Fruit fly (Drosophila melanogaster): ENCODE data around the gene Myb.
A peak's percentile ranks its signal among the peaks of the same experiment; 100 is the strongest.

Gene Myb

dm6 chrX:15844139-15844538 is 13.5 kb downstream of the Myb start, which contains the start of the genes ArgRS and CG8578 (continued):
- TF ChIP-seq bcd (GFP tag; optimal IDR thresholded peaks at IDR 0.05) (no peak), Side (GFP tag; optimal IDR thresholded peaks at IDR 0.05) (peak; percentile 80), org-1 (GFP tag; optimal IDR thresholded peaks at IDR 0.05) (no peak), TFAM (GFP tag; optimal IDR thresholded peaks at IDR 0.05) (no peak), CG10979 (tag; optimal IDR thresholded peaks at IDR 0.05) (peak; percentile 21), CG9932 (GFP tag; IDR thresholded peaks at IDR 0.05) (no peak), CG16779 (GFP tag; IDR thresholded peaks at IDR 0.05) (no peak), CG2199 (GFP tag; IDR thresholded peaks at IDR 0.05) (no peak), sug (tag; optimal IDR thresholded peaks at IDR 0.05) (peak; percentile 73), CTCF (GFP tag; optimal IDR thresholded peaks at IDR 0.05) (peak; percentile 39), NfI (GFP tag; optimal IDR thresholded peaks at IDR 0.05) (no peak), fd96Cb (tag; optimal IDR thresholded peaks at IDR 0.05) (peak; percentile 12), CG17359 (tag; optimal IDR thresholded peaks at IDR 0.05) (no peak), br (optimal IDR thresholded peaks at IDR 0.05) (no peak), Sry-δ (GFP tag; optimal IDR thresholded peaks at IDR 0.05) (peak; percentile 94), Doc2 (GFP tag; IDR thresholded peaks at IDR 0.05) (no peak), ac (GFP tag; optimal IDR thresholded peaks at IDR 0.05) (no peak), CG4404 (GFP tag; IDR thresholded peaks at IDR 0.05) (peak; percentile 67), D19A (tag; optimal IDR thresholded peaks at IDR 0.05) (no peak), CG11456 (GFP tag; IDR thresholded peaks at IDR 0.05) (no peak), Dip2 (GFP tag; IDR thresholded peaks at IDR 0.05) (no peak), lab (GFP tag; optimal IDR thresholded peaks at IDR 0.05) (no peak), CG4282 (GFP tag; optimal IDR thresholded peaks at IDR 0.05) (no peak), chn (GFP tag; optimal IDR thresholded peaks at IDR 0.05) (peak; percentile 56), CG9609 (GFP tag; optimal IDR thresholded peaks at IDR 0.05) (peak; percentile 6), CG10209 (GFP tag; optimal IDR thresholded peaks at IDR 0.05) (peak; percentile 25), Nf-YB (GFP tag; optimal IDR thresholded peaks at IDR 0.05) (no peak), dysf (GFP tag; IDR thresholded peaks at IDR 0.05) (peak; percentile 84; the same call in 1 of the 3 replicates), BEAF-32 (GFP tag; optimal IDR thresholded peaks at IDR 0.05) (peak; percentile 93), CG1529 (GFP tag; optimal IDR thresholded peaks at IDR 0.05) (no peak), CG17912 (GFP tag; optimal IDR thresholded peaks at IDR 0.05) (no peak), tin (GFP tag; optimal IDR thresholded peaks at IDR 0.05) (peak; percentile 24), E2f1 (GFP tag; IDR thresholded peaks at IDR 0.05) (0 out of 2 replicates have a peak, but pooled peaks have one; percentile 51), p53 (GFP tag; optimal IDR thresholded peaks at IDR 0.05) (peak; percentile 57), CG12942 (GFP tag; optimal IDR thresholded peaks at IDR 0.05) (peak; percentile 29), CG4820 (GFP tag; optimal IDR thresholded peaks at IDR 0.05) (no peak), trem (tag; optimal IDR thresholded peaks at IDR 0.05) (peak; percentile 40), GATAe (GFP tag; conservative IDR thresholded peaks at IDR 0.05) (0 out of 2 replicates have a peak, but pooled peaks have one; percentile 15), ro (GFP tag; IDR thresholded peaks at IDR 0.05) (no peak), tap (tag; optimal IDR thresholded peaks at IDR 0.05) (no peak), E2f2 (GFP tag; IDR thresholded peaks at IDR 0.05) (peak; percentile 38; the same call in 1 of the 2 replicates), pan (optimal IDR thresholded peaks at IDR 0.05) (no peak), pan (GFP tag; optimal IDR thresholded peaks at IDR 0.05 in 1 of 2, IDR thresholded peaks at IDR 0.05 in 1 of 2) (peak in 1 of 2 experiments; percentile 76), CG12155 (GFP tag; optimal IDR thresholded peaks at IDR 0.05) (no peak), CG10147 (GFP tag; optimal IDR thresholded peaks at IDR 0.05) (no peak), fd102C (GFP tag; optimal IDR thresholded peaks at IDR 0.05) (no peak), Bdp1 (GFP tag; optimal IDR thresholded peaks at IDR 0.05) (no peak), Vsx1 (GFP tag; optimal IDR thresholded peaks at IDR 0.05) (no peak), CG18599 (GFP tag; optimal IDR thresholded peaks at IDR 0.05) (no peak), CG9876 (GFP tag; optimal IDR thresholded peaks at IDR 0.05) (peak; percentile 3), YL-1 (GFP tag; optimal IDR thresholded peaks at IDR 0.05) (peak; percentile 34), wek (GFP tag; optimal IDR thresholded peaks at IDR 0.05) (no peak), CG15696 (tag; optimal IDR thresholded peaks at IDR 0.05) (no peak)
